Worm (Caenorhabditis elegans) whole organism, L2 larva: ENCODE measurements around the gene fkh-7.

Experiments used
- ama-1 ChIP-seq: fragments of 150-350 bp; optimal IDR thresholded peaks from 2 replicates; lab custom pipeline; 2018; ENCODE audit warnings: inconsistent platforms
- fos-1 ChIP-seq: fragments of 150-350 bp; optimal IDR thresholded peaks from 2 replicates; lab custom pipeline; 2014; ENCODE audit warnings: missing biosample characterization, missing genetic modification characterization
- mab-5 ChIP-seq: fragments of 150-350 bp; optimal IDR thresholded peaks from 2 replicates; lab custom pipeline; 2014; ENCODE audit warnings: missing biosample characterization, missing genetic modification characterization
- mdl-1 ChIP-seq, 2 experiments: fragments of 150-350 bp in 1 of 2; sonication (generic microtip) in 1 of 2; optimal IDR thresholded peaks; 2 replicates each; lab custom pipeline; 2017; ENCODE audit warnings: missing biosample characterization in 2 of 2, missing genetic modification characterization in 2 of 2
- nhr-25 ChIP-seq: fragments of 150-350 bp; sonication (generic microtip); optimal IDR thresholded peaks from 3 replicates; lab custom pipeline; 2014; ENCODE audit warnings: missing biosample characterization, missing genetic modification characterization
- peb-1 ChIP-seq: fragments of 150-350 bp; optimal IDR thresholded peaks from 2 replicates; lab custom pipeline; 2014; ENCODE audit warnings: missing biosample characterization, missing genetic modification characterization

DNA sequence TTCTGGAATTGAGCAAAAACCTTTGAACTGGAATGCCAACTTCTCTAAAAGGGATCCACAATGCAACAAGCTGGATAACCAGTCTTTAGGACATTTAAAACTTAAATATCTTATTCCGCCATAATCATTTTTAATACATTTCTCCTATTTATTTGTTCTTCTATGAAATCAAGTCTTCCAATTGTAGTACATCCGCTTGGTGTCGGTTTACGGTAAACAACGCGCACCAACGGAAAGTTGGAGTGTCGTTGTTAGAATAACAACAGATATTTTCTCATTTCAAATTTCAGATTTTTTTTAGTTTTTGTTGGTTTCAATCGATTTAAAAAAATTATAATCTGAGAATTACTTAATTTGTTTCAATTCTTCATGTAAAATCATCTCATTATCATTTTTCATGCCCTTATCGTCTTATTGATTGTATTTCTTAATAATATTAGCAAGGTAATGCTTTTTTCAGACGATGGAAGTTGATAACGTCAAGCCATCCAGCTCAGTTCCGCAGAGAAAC lies 64.6 kb downstream of the fkh-7 start, which contains the start of gene csn-5:
- TF ChIP-seq nhr-25 = no peak
- no peak for TF ChIP-seq mdl-1 (tag; optimal IDR thresholded peaks at IDR 0.05; lab: Kevin White, UChicago)
- no peak for TF ChIP-seq fos-1
- TF ChIP-seq mab-5 (tag; lab: Kevin White, UChicago) = no peak
- TF ChIP-seq ama-1 (lab: Kevin White, UChicago) = no peak
- TF ChIP-seq peb-1 (tag; lab: Kevin White, UChicago) = no peak
